Fruit fly (Drosophila melanogaster): ENCODE results near the gene CheB38a.

The CheB38a gene

DNA sequence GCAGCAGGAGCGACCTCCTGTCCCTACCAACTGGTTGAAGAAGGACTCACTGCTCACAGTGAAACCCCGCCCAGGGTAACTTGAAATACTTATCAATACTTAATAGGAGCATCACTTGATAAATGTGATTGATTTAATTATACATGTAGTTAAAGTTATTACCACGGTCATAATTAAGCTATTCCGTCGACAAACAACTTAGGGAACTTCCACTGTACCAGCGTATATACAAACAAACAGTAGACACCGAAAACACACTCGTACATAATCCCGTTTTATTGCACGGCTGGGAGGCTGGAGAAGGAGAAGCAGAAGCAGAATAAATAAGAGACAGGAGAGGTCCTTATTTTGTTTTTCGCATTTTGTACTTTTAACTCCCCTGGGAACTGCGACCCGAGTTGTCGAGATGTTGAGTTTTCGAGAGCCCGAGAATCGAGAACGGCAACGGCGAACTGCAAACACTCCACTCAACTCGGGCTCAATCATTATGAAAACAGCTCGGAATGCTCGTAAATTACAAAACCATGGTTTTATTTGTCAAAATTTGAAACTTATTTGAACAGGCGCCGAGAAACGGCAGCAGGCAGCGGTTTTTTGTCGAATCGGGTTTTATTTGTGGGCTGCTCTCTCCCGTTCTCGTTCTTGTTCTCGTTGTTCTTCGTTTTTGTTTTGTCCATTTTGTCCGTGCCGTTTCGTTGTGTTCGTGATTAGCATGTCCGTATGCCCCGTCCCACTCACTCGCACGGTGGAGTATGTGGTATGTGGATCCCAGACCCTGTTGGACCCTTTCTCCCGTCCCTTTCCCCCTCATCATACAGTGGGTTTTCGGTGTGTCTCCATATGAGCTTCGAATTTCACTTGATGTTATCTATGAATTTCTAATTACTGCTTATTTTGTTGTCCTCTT is 18.1 kb downstream of the CheB38a start (continued):
- TF ChIP-seq CG12391 (tag; optimal IDR thresholded peaks at IDR 0.05) (peak; percentile 77), Sin3A (optimal IDR thresholded peaks at IDR 0.05) (no peak), zf30C (GFP tag; optimal IDR thresholded peaks at IDR 0.05) (no peak), CG14860 (GFP tag; IDR thresholded peaks at IDR 0.05; ENCODE audit: partially characterized antibody) (no peak), CG18764 (GFP tag; optimal IDR thresholded peaks at IDR 0.05) (peak; percentile 35), CG17186 (GFP tag; optimal IDR thresholded peaks at IDR 0.05) (no peak), fd96Cb (tag; optimal IDR thresholded peaks at IDR 0.05) (peak; percentile 25), esg (GFP tag; conservative IDR thresholded peaks at IDR 0.05) (peak; percentile 73), repo (GFP tag; optimal IDR thresholded peaks at IDR 0.05) (peak; percentile 36), CG3163 (GFP tag; optimal IDR thresholded peaks at IDR 0.05) (peak; percentile 34), CG3407 (GFP tag; optimal IDR thresholded peaks at IDR 0.05) (peak; percentile 27), vnd (GFP tag; IDR thresholded peaks at IDR 0.05; ENCODE audit: partially characterized antibody) (no peak), crc (GFP tag; optimal IDR thresholded peaks at IDR 0.05) (peak; percentile 72), CG11504 (tag; optimal IDR thresholded peaks at IDR 0.05) (peak; percentile 73), Ptx1 (GFP tag; IDR thresholded peaks at IDR 0.05) (peak; percentile 73), Awh (GFP tag; IDR thresholded peaks at IDR 0.05) (peak; percentile 59; the same call in 1 of the 2 replicates), Dp (GFP tag; optimal IDR thresholded peaks at IDR 0.05) (no peak), ssp (GFP tag; IDR thresholded peaks at IDR 0.05) (peak; percentile 58; the same call in 1 of the 2 replicates), CG7786 (GFP tag; optimal IDR thresholded peaks at IDR 0.05) (peak; percentile 88), crol (GFP tag; IDR thresholded peaks at IDR 0.05) (peak; percentile 84), tio (GFP tag; optimal IDR thresholded peaks at IDR 0.05) (peak; percentile 63)

DNA sequence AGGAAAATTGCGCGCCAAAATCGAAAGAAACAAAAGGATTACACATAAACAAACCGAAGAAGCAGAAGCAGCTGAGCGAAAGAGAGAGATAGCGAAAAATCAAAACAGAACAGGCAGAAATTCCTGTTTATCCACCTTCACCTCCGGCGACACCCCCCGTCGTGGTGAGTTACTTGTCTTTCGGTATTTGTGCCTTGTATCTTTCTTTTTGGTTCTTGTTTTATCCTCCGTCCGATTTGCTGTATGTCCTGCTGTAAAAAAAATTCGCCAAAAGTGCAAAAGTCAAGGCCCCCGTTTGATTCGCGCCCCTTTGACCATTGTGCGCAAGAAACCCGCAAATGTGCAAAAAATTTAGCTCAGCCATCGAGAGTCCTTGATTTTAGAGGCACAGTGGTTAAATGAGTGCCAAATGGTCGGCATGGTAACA is 20.0 kb downstream of the CheB38a start:
- TF ChIP-seq CG15269 (tag; optimal IDR thresholded peaks at IDR 0.05) (no peak), CG17829 (tag; optimal IDR thresholded peaks at IDR 0.05) (no peak), gce (GFP tag; IDR thresholded peaks at IDR 0.05) (0 out of 3 replicates have a peak, but pooled peaks have one; percentile 4), MBD-R2 (GFP tag; IDR thresholded peaks at IDR 0.05) (no peak), CG9609 (GFP tag; optimal IDR thresholded peaks at IDR 0.05) (no peak), sqz (GFP tag; optimal IDR thresholded peaks at IDR 0.05) (peak; percentile 26), her (GFP tag; optimal IDR thresholded peaks at IDR 0.05) (no peak), rib (GFP tag; IDR thresholded peaks at IDR 0.05) (0 out of 2 replicates have a peak, but pooled peaks have one; percentile 11), kah (GFP tag; optimal IDR thresholded peaks at IDR 0.05) (no peak), Spps (tag; optimal IDR thresholded peaks at IDR 0.05) (no peak), tll (GFP tag; optimal IDR thresholded peaks at IDR 0.05) (peak in 1 of 2 experiments; percentile 57), CG3847 (GFP tag; IDR thresholded peaks at IDR 0.05) (no peak), CG6854 (GFP tag; optimal IDR thresholded peaks at IDR 0.05) (no peak), CG1832 (GFP tag; optimal IDR thresholded peaks at IDR 0.05) (peak; percentile 15), ewg (GFP tag; optimal IDR thresholded peaks at IDR 0.05) (no peak), PHDP (tag; optimal IDR thresholded peaks at IDR 0.05) (no peak), Dip3 (GFP tag; optimal IDR thresholded peaks at IDR 0.05) (no peak), stwl (tag; optimal IDR thresholded peaks at IDR 0.05) (peak; percentile 12), CG2199 (GFP tag; IDR thresholded peaks at IDR 0.05) (no peak), Kr (GFP tag; optimal IDR thresholded peaks at IDR 0.05) (peak; percentile 40), BEAF-32 (GFP tag; optimal IDR thresholded peaks at IDR 0.05) (no peak), MESR4 (GFP tag; optimal IDR thresholded peaks at IDR 0.05) (no peak), eve (GFP tag; optimal IDR thresholded peaks at IDR 0.05) (no peak), sd (tag; optimal IDR thresholded peaks at IDR 0.05) (peak; percentile 53), gt (GFP tag; IDR thresholded peaks at IDR 0.05) (no peak), nerfin-1 (tag; optimal IDR thresholded peaks at IDR 0.05) (peak; percentile 92), trh (GFP tag; optimal IDR thresholded peaks at IDR 0.05) (no peak), CG15479 (GFP tag; optimal IDR thresholded peaks at IDR 0.05) (peak; percentile 70)

Measured in whole organism, embryonic.